Worm (Caenorhabditis elegans): ENCODE measurements around the gene tkr-3.
"Not testable (repeated sequence)": the region's sequence is repeated elsewhere in the genome, so short reads cannot be mapped to it uniquely, and the experiment has no call there.

The tkr-3 gene

DNA sequence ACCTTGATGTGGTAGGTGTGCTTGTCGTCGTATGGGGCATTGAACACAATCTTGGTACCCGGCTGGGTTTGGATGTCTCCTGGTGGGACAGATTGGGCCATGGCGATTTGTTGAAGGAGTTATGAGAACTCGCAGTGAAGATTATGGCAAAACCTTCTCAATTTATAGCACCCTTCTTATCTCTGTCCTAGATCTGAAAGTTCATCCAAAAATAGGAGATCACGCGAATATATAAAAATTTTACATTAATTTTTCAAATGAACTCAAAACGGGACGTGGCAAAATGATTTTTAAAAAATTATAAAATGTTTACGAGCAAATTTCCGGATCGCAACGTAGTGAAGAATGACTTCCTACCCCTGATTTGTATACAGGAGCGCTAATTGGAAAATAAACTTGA, 56.9 kb downstream of the tkr-3 start, which contains the start of gene msp-53:
msp-53 (minus strand) TSS at position 101 of the 400 bp plus-strand sequence.
- not testable (repeated sequence) for TF ChIP-seq ztf-4, eor-1, nhr-25 (tag; optimal IDR thresholded peaks at IDR 0.05)

DNA sequence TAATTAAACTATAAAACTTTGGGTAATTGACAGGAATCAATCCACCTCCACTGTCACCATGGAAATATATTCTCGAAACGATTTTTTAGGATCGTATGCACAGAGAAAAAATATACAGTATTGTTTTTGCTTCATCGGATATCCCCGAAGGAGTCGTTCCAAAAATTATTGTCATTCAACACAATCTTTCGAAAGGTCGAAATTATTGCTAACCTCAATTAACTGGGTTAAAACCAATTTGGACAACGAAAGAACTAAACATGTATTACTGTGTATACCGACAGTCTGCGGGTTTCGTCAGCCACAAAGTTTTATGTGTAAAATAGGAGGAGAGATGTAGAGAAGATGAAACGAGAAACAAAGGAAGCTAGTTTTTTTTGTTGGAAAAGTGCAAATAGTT, 58.6 kb downstream of the tkr-3 start:
- TF ChIP-seq ztf-4 (tag; optimal IDR thresholded peaks at IDR 0.05) (no peak), nfya-1 (tag; optimal IDR thresholded peaks at IDR 0.05; ENCODE audit: insufficient read depth) (peak; percentile 24), nhr-77 (tag; optimal IDR thresholded peaks at IDR 0.05) (no peak), nhr-23 (tag; optimal IDR thresholded peaks at IDR 0.05) (peak; percentile 32), snpc-4 (tag; optimal IDR thresholded peaks at IDR 0.05) (peak; percentile 95), R02D3.7 (tag; optimal IDR thresholded peaks at IDR 0.05) (no peak), nhr-11 (tag; optimal IDR thresholded peaks at IDR 0.05) (no peak), nhr-25 (tag; optimal IDR thresholded peaks at IDR 0.05) (peak; percentile 40), nhr-43 (tag; optimal IDR thresholded peaks at IDR 0.05; ENCODE audit: poor library complexity, severe bottlenecking) (no peak), ama-1 (optimal IDR thresholded peaks at IDR 0.05) (peak; percentile 22), egl-5 (tag; optimal IDR thresholded peaks at IDR 0.05) (no peak)
